Worm (Caenorhabditis elegans) whole organism, L1 larva: ENCODE results near the gene T11F9.7.

Experiments used
- C34B4.2 ChIP-seq: sonication (generic microtip); optimal IDR thresholded peaks from 2 replicates; lab custom pipeline; 2017; ENCODE audit warnings: mild to moderate bottlenecking, missing genetic modification characterization, missing compliant biosample characterization
- aha-1 ChIP-seq: fragments of 150-350 bp; optimal IDR thresholded peaks from 2 replicates; lab custom pipeline; 2014; ENCODE audit warnings: missing biosample characterization, missing genetic modification characterization
- aly-2 ChIP-seq: fragments of 150-350 bp; optimal IDR thresholded peaks from 2 replicates; lab custom pipeline; 2014; ENCODE audit warnings: missing biosample characterization, missing genetic modification characterization
- ceh-8 ChIP-seq: fragments of 200-800 bp; sonication (Bioruptor generic); optimal IDR thresholded peaks from 2 replicates; lab custom pipeline; 2018; ENCODE audit warnings: mild to moderate bottlenecking, missing genetic modification characterization, moderate library complexity, missing compliant biosample characterization
- ceh-82 ChIP-seq, 3 experiments: fragments of 150-350 bp in 1 of 3; sonication (generic microtip) in 2 of 3; optimal IDR thresholded peaks; 2 replicates each; lab custom pipeline; 2014 to 2017; ENCODE audit warnings: missing biosample characterization in 3 of 3, missing genetic modification characterization in 3 of 3
- lin-13 ChIP-seq: fragments of 150-350 bp; optimal IDR thresholded peaks from 2 replicates; lab custom pipeline; 2014; ENCODE audit warnings: missing biosample characterization, missing genetic modification reagents, missing genetic modification characterization
- lin-35 ChIP-seq, 2 experiments: fragments of 150-350 bp; optimal IDR thresholded peaks; 2 replicates each; lab custom pipeline; 2014; ENCODE audit warnings: missing biosample characterization in 2 of 2, missing genetic modification characterization in 2 of 2, missing genetic modification reagents in 2 of 2
- nhr-71 ChIP-seq: sonication (generic microtip); optimal IDR thresholded peaks from 2 replicates; lab custom pipeline; 2016; ENCODE audit warnings: mild to moderate bottlenecking, missing genetic modification characterization, moderate library complexity, missing compliant biosample characterization
- sptf-1 ChIP-seq: fragments of 150-350 bp; optimal IDR thresholded peaks from 2 replicates; lab custom pipeline; 2014; ENCODE audit warnings: missing biosample characterization, missing genetic modification characterization
- unc-62 ChIP-seq: fragments of 150-350 bp; optimal IDR thresholded peaks from 2 replicates; lab custom pipeline; 2014; ENCODE audit warnings: missing biosample characterization, missing genetic modification reagents, missing genetic modification characterization
- ztf-11 ChIP-seq, 2 experiments: sonication (generic microtip); optimal IDR thresholded peaks; 2 replicates each; lab custom pipeline; 2016 to 2017; ENCODE audit warnings: missing genetic modification characterization in 2 of 2, missing biosample characterization in 1 of 2, missing compliant biosample characterization in 1 of 2

DNA sequence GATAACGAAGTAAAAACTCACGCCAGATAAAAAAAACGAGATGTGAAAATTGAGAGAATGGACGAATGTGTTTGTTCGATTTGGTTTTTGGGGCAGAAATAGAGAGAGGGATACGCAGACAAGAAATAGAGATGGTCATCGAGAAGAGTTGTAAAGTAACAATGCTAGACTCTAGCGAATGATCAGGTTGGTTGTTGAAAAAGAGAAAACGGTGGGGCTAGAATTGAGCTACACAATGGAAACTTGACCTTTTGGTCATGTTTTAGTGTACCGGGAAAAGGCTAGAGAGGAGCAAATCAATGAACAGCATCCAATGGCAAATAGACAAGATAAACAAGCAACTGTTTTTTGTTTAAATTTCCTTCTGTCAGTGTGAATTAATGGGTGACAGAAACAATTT lies 14.6 kb downstream of the T11F9.7 start, which contains the start of gene dhs-19:
- TF ChIP-seq aly-2 (no peak), lin-13 (GFP tag; lab: Kevin White, UChicago) (no peak), nhr-71 (no peak), aha-1 (tag; lab: Kevin White, UChicago) (no peak), lin-35 (GFP tag; optimal IDR thresholded peaks at IDR 0.05; lab: Kevin White, UChicago) (no peak), ztf-11 (tag; optimal IDR thresholded peaks at IDR 0.05; lab: Kevin White, UChicago) (no peak), sptf-1 (tag; lab: Kevin White, UChicago) (no peak), ceh-8 (no peak), C34B4.2 (no peak), unc-62 (no peak), ceh-82 (tag; optimal IDR thresholded peaks at IDR 0.05; lab: Kevin White, UChicago) (no peak)
